Fruit fly (Drosophila melanogaster) whole organism, embryonic: ENCODE measurements around the gene Send1.

Experiments
- Atf3 ChIP-seq: fragments of 200-800 bp; sonication (Bioruptor generic); optimal IDR thresholded peaks from 3 replicates; lab custom pipeline; 2016; ENCODE audit warnings: missing biosample characterization, missing genetic modification characterization
- Atf6 ChIP-seq: fragments of 200-800 bp; sonication (Bioruptor generic); IDR thresholded peaks from 2 replicates; pipeline ENCODE4 v1.3.6; 2022; ENCODE audit warnings: missing biosample characterization, missing genetic modification characterization
- Bdp1 ChIP-seq: fragments of 200-800 bp; sonication (Bioruptor generic); optimal IDR thresholded peaks from 3 replicates; lab custom pipeline; 2016; ENCODE audit warnings: missing biosample characterization, missing genetic modification characterization
- CG10147 ChIP-seq: fragments of 200-800 bp; sonication (Bioruptor generic); optimal IDR thresholded peaks from 2 replicates; lab custom pipeline; 2019; ENCODE audit warnings: missing biosample characterization, mild to moderate bottlenecking, missing genetic modification characterization, moderate library complexity
- CG11398 ChIP-seq: fragments of 200-800 bp; sonication (Bioruptor generic); optimal IDR thresholded peaks from 2 replicates; lab custom pipeline; 2016; ENCODE audit warnings: missing biosample characterization, missing genetic modification characterization
- CG11560 ChIP-seq: fragments of 200-800 bp; sonication (Bioruptor generic); IDR thresholded peaks from 3 replicates; pipeline ENCODE4 v1.3.6; 2022; ENCODE audit warnings: missing biosample characterization, missing genetic modification characterization
- CG12155 ChIP-seq: fragments of 200-800 bp; sonication (Bioruptor generic); optimal IDR thresholded peaks from 3 replicates; lab custom pipeline; 2016; ENCODE audit warnings: missing biosample characterization, missing genetic modification characterization
- CG1233 ChIP-seq: fragments of 200-800 bp; sonication (Bioruptor generic); optimal IDR thresholded peaks from 4 replicates; lab custom pipeline; 2018; ENCODE audit warnings: missing biosample characterization, mild to moderate bottlenecking, missing genetic modification characterization
- CG13123 ChIP-seq: fragments of 200-800 bp; sonication (Bioruptor generic); optimal IDR thresholded peaks from 2 replicates; lab custom pipeline; 2016; ENCODE audit warnings: missing biosample characterization, missing genetic modification characterization
- CG15479 ChIP-seq: fragments of 200-800 bp; sonication (Bioruptor generic); optimal IDR thresholded peaks from 3 replicates; lab custom pipeline; 2019; ENCODE audit warnings: missing biosample characterization, mild to moderate bottlenecking, missing genetic modification characterization, moderate library complexity
- CG17328 ChIP-seq: fragments of 200-800 bp; sonication (Bioruptor generic); IDR thresholded peaks from 2 replicates; pipeline ENCODE4 v1.3.6; 2022; ENCODE audit warnings: missing biosample characterization, missing genetic modification characterization
- CG18599 ChIP-seq: fragments of 200-800 bp; sonication (Bioruptor generic); optimal IDR thresholded peaks from 3 replicates; lab custom pipeline; 2017; ENCODE audit warnings: missing biosample characterization, missing genetic modification characterization, mild to moderate bottlenecking, moderate library complexity, missing genetic modification reagents
- CG2678 ChIP-seq: fragments of 200-800 bp; sonication (Bioruptor generic); optimal IDR thresholded peaks from 3 replicates; lab custom pipeline; 2019; ENCODE audit warnings: missing biosample characterization, mild to moderate bottlenecking, missing genetic modification characterization, moderate library complexity
- CG31388 ChIP-seq: fragments of 200-800 bp; sonication (Bioruptor generic); optimal IDR thresholded peaks from 2 replicates; lab custom pipeline; 2016; ENCODE audit warnings: missing biosample characterization, missing genetic modification characterization
- CG32532 ChIP-seq: fragments of 200-800 bp; sonication (Bioruptor generic); IDR thresholded peaks from 2 replicates; pipeline ENCODE4 v1.3.6; 2022; ENCODE audit warnings: missing biosample characterization, missing genetic modification characterization
- CG6854 ChIP-seq: fragments of 200-800 bp; sonication (Bioruptor generic); optimal IDR thresholded peaks from 3 replicates; lab custom pipeline; 2017; ENCODE audit warnings: missing biosample characterization, mild to moderate bottlenecking, missing genetic modification characterization
- CG7357 ChIP-seq: fragments of 200-800 bp; sonication (Bioruptor generic); IDR thresholded peaks from 3 replicates; pipeline ENCODE4 v1.3.6; 2022; ENCODE audit warnings: missing biosample characterization, missing genetic modification characterization
- CG8359 ChIP-seq: fragments of 200-800 bp; sonication (Bioruptor generic); optimal IDR thresholded peaks from 2 replicates; lab custom pipeline; 2017; ENCODE audit warnings: missing biosample characterization, mild to moderate bottlenecking, missing genetic modification characterization, borderline replicate concordance
- CG8478 ChIP-seq: fragments of >200 bp; optimal IDR thresholded peaks from 2 replicates; lab custom pipeline; 2018
- CG9437 ChIP-seq: fragments of 200-800 bp; sonication (Bioruptor generic); optimal IDR thresholded peaks from 2 replicates; lab custom pipeline; 2018; ENCODE audit warnings: missing biosample characterization, mild to moderate bottlenecking, missing genetic modification characterization
- CG9609 ChIP-seq: fragments of 200-800 bp; sonication (Bioruptor generic); optimal IDR thresholded peaks from 3 replicates; lab custom pipeline; 2016; ENCODE audit warnings: missing biosample characterization, missing genetic modification characterization
- CG9876 ChIP-seq: fragments of 200-800 bp; sonication (Bioruptor generic); optimal IDR thresholded peaks from 2 replicates; lab custom pipeline; 2016; ENCODE audit warnings: missing biosample characterization, missing genetic modification characterization
- D ChIP-seq, 2 experiments: fragments of 200-800 bp in 1 of 2; fragments of >200 bp in 1 of 2; sonication (Bioruptor generic) in 1 of 2; optimal IDR thresholded peaks; 2 replicates in 1 of 2; 3 replicates in 1 of 2; lab custom pipeline; 2017; ENCODE audit warnings: mild to moderate bottlenecking in 1 of 2, missing biosample characterization in 1 of 2, missing genetic modification characterization in 1 of 2, missing genetic modification reagents in 1 of 2
- Dbx ChIP-seq: fragments of 200-800 bp; sonication (Bioruptor generic); IDR thresholded peaks from 3 replicates; pipeline ENCODE4 v1.3.6; 2022; ENCODE audit warnings: missing biosample characterization, missing genetic modification characterization
- Hand ChIP-seq: fragments of 200-800 bp; sonication (Bioruptor generic); optimal IDR thresholded peaks from 2 replicates; lab custom pipeline; 2017; ENCODE audit warnings: mild to moderate bottlenecking, missing biosample characterization, missing genetic modification reagents, missing genetic modification characterization
- Hsf ChIP-seq: fragments of 200-800 bp; sonication (Bioruptor generic); optimal IDR thresholded peaks from 3 replicates; lab custom pipeline; 2016; ENCODE audit warnings: missing biosample characterization, missing genetic modification characterization
- MTF-1 ChIP-seq: fragments of 200-800 bp; sonication (Bioruptor generic); optimal IDR thresholded peaks from 2 replicates; lab custom pipeline; 2018; ENCODE audit warnings: missing biosample characterization, mild to moderate bottlenecking, missing genetic modification characterization, borderline replicate concordance
- NC2β ChIP-seq: fragments of 200-800 bp; sonication (Bioruptor generic); optimal IDR thresholded peaks from 2 replicates; lab custom pipeline; 2016; ENCODE audit warnings: missing biosample characterization, missing genetic modification characterization
- Oaz ChIP-seq: fragments of 200-800 bp; sonication (Bioruptor generic); IDR thresholded peaks from 2 replicates; pipeline ENCODE4 v1.3.6; 2022; ENCODE audit warnings: missing biosample characterization, missing genetic modification characterization
- Optix ChIP-seq: fragments of 200-800 bp; sonication (Bioruptor generic); IDR thresholded peaks from 3 replicates; pipeline ENCODE4 v1.3.6; 2022; ENCODE audit warnings: missing biosample characterization, missing genetic modification characterization
- Ptx1 ChIP-seq: fragments of 200-800 bp; sonication (Bioruptor generic); IDR thresholded peaks from 2 replicates; pipeline ENCODE4 v1.3.6; 2022; ENCODE audit warnings: missing biosample characterization, missing genetic modification characterization
- Rfx ChIP-seq: fragments of 200-800 bp; sonication (Bioruptor generic); IDR thresholded peaks from 2 replicates; pipeline ENCODE4 v1.3.6; 2022; ENCODE audit warnings: missing biosample characterization, missing genetic modification characterization
- ac ChIP-seq: fragments of 200-800 bp; sonication (Bioruptor generic); optimal IDR thresholded peaks from 3 replicates; lab custom pipeline; 2017; ENCODE audit warnings: missing biosample characterization, mild to moderate bottlenecking, missing genetic modification characterization
- cas ChIP-seq: fragments of 200-800 bp; sonication (Bioruptor generic); IDR thresholded peaks from 2 replicates; pipeline ENCODE4 v1.3.6; 2022; ENCODE audit warnings: missing biosample characterization, missing genetic modification characterization
- cg ChIP-seq: fragments of 200-800 bp; sonication (Bioruptor generic); optimal IDR thresholded peaks from 3 replicates; lab custom pipeline; 2019; ENCODE audit warnings: missing biosample characterization, mild to moderate bottlenecking, missing genetic modification characterization, moderate library complexity
- disco-r ChIP-seq: fragments of 200-800 bp; sonication (Bioruptor generic); optimal IDR thresholded peaks from 2 replicates; lab custom pipeline; 2016; ENCODE audit warnings: missing biosample characterization, missing genetic modification characterization
- en ChIP-seq: fragments of 200-800 bp; sonication (Bioruptor generic); optimal IDR thresholded peaks from 2 replicates; lab custom pipeline; 2016; ENCODE audit warnings: missing biosample characterization, missing genetic modification characterization
- ewg ChIP-seq: fragments of 200-800 bp; sonication (Bioruptor generic); optimal IDR thresholded peaks from 3 replicates; lab custom pipeline; 2017; ENCODE audit warnings: mild to moderate bottlenecking, missing biosample characterization, missing genetic modification reagents, missing genetic modification characterization
- fru ChIP-seq: fragments of >200 bp; optimal IDR thresholded peaks from 2 replicates; lab custom pipeline; 2017
- gsb-n ChIP-seq: fragments of 200-800 bp; sonication (Bioruptor generic); optimal IDR thresholded peaks from 3 replicates; lab custom pipeline; 2018; ENCODE audit warnings: missing biosample characterization, mild to moderate bottlenecking, missing genetic modification characterization
- her ChIP-seq: fragments of 200-800 bp; sonication (Bioruptor generic); optimal IDR thresholded peaks from 2 replicates; lab custom pipeline; 2016; ENCODE audit warnings: missing biosample characterization, missing genetic modification characterization
- jing ChIP-seq: fragments of 200-800 bp; sonication (Bioruptor generic); optimal IDR thresholded peaks from 2 replicates; lab custom pipeline; 2018; ENCODE audit warnings: missing biosample characterization, mild to moderate bottlenecking, missing genetic modification characterization
- kay ChIP-seq: fragments of 200-800 bp; sonication (Bioruptor generic); optimal IDR thresholded peaks from 2 replicates; lab custom pipeline; 2016; ENCODE audit warnings: missing biosample characterization, missing genetic modification characterization
- lilli ChIP-seq: fragments of 200-800 bp; sonication (Bioruptor generic); optimal IDR thresholded peaks from 3 replicates; lab custom pipeline; 2016; ENCODE audit warnings: missing biosample characterization, missing genetic modification characterization
- mld ChIP-seq: fragments of 200-800 bp; sonication (Bioruptor generic); IDR thresholded peaks from 3 replicates; pipeline ENCODE4 v1.3.6; 2022; ENCODE audit warnings: missing biosample characterization, missing genetic modification characterization; ENCODE audit not compliant: partially characterized antibody
- pfk ChIP-seq: fragments of 200-800 bp; sonication (Bioruptor generic); optimal IDR thresholded peaks from 2 replicates; lab custom pipeline; 2018; ENCODE audit warnings: missing biosample characterization, mild to moderate bottlenecking, missing genetic modification characterization, moderate library complexity
- ro ChIP-seq: fragments of 200-800 bp; sonication (Bioruptor generic); IDR thresholded peaks from 2 replicates; pipeline ENCODE4 v1.3.6; 2022; ENCODE audit warnings: missing biosample characterization, missing genetic modification characterization
- scrt ChIP-seq: fragments of 200-800 bp; sonication (Bioruptor generic); optimal IDR thresholded peaks from 2 replicates; lab custom pipeline; 2018; ENCODE audit warnings: missing biosample characterization, mild to moderate bottlenecking, missing genetic modification characterization, moderate library complexity
- seq ChIP-seq: fragments of 200-800 bp; sonication (Bioruptor generic); IDR thresholded peaks from 2 replicates; pipeline ENCODE4 v1.3.6; 2022; ENCODE audit warnings: missing biosample characterization, missing genetic modification characterization
- trem ChIP-seq: fragments of 200-800 bp; optimal IDR thresholded peaks from 3 replicates; lab custom pipeline; 2019; ENCODE audit warnings: missing biosample characterization, mild to moderate bottlenecking, missing genetic modification characterization, moderate library complexity
- vfl ChIP-seq: fragments of 200-800 bp; sonication (Bioruptor generic); optimal IDR thresholded peaks from 2 replicates; lab custom pipeline; 2016; ENCODE audit warnings: missing biosample characterization, missing genetic modification characterization

Send1 gene

DNA sequence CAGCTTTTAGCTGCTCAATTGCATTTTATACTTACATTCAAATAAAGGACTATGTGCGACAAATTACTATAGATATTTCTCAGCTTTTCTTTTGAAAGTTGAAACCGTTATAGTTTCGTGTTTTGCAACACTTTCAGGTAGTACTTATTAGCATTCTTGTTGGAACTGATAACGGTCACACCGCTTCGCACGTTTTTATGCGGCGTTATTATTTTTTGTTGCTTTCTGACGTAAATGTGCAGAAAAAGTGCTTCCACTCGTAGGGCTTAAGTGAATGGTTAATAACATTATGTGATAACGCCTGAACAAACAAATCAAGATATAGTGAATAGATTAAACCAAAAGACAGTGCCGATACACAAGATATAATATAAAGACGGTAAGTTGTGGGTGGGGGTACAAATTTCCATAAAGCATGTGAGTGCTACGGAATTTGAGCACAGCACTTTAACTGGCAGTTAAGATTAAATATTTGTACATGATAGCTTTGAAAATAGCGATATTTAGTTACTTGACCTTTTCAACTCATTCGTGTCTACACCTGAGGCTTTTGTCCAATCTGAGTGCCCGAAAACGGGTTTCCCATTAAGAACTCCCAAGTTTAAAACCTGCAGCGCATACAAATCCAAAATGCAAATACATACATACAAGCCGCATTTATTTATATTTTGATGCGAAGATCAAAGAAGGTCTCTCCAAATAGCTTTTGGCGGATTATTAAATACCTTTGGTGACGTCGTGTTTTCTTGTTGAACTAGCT, 34.1 kb downstream of the Send1 start, which contains the start of gene papi (continued):
- TF ChIP-seq CG17328 (GFP tag; lab: Robert Waterston, UW) = no peak
- TF ChIP-seq CG13123 = no peak
- TF ChIP-seq lilli (GFP tag; lab: Kevin White, UChicago) = no peak
- TF ChIP-seq CG11560 (tag; lab: Robert Waterston, UW) = no peak
- peak; percentile 8; the same call in 1 of the 2 replicates for TF ChIP-seq Rfx (GFP tag; lab: Robert Waterston, UW)
- no peak for TF ChIP-seq CG18599
- no peak for TF ChIP-seq fru
- TF ChIP-seq CG1233 (GFP tag; lab: Kevin White, UChicago) = no peak
- TF ChIP-seq CG8478 (lab: Kevin White, UChicago) = no peak
- no peak for TF ChIP-seq Optix
- no peak for TF ChIP-seq gsb-n
- TF ChIP-seq Atf3 = no peak
- TF ChIP-seq CG2678 (tag; lab: Kevin White, UChicago) = no peak
- no peak for TF ChIP-seq CG31388
- TF ChIP-seq CG9437 = peak; percentile 27
- TF ChIP-seq jing = no peak
- TF ChIP-seq vfl (GFP tag; lab: Kevin White, UChicago) = no peak
- peak; percentile 19 for TF ChIP-seq scrt (GFP tag; lab: Kevin White, UChicago)
- TF ChIP-seq her (GFP tag; lab: Kevin White, UChicago) = peak; percentile 28
- no peak for TF ChIP-seq NC2β (GFP tag; lab: Kevin White, UChicago)
- no peak for TF ChIP-seq CG7357 (GFP tag; lab: Robert Waterston, UW)
- TF ChIP-seq MTF-1 (GFP tag; lab: Kevin White, UChicago) = no peak
- no peak for TF ChIP-seq CG9609 (GFP tag; lab: Kevin White, UChicago)
- TF ChIP-seq Oaz (GFP tag; lab: Robert Waterston, UW) = no peak
- TF ChIP-seq seq (GFP tag; lab: Robert Waterston, UW) = no peak
- peak; percentile 32 for TF ChIP-seq CG10147 (GFP tag; lab: Kevin White, UChicago)
- no peak for TF ChIP-seq Dbx (GFP tag; lab: Robert Waterston, UW)
- no peak for TF ChIP-seq CG8359 (GFP tag; lab: Kevin White, UChicago)
- TF ChIP-seq CG32532 (GFP tag; lab: Robert Waterston, UW) = no peak
- TF ChIP-seq CG6854 = peak; percentile 16
- TF ChIP-seq cas (GFP tag; lab: Robert Waterston, UW) = no peak
- TF ChIP-seq disco-r = no peak
- TF ChIP-seq Ptx1 (GFP tag; lab: Robert Waterston, UW) = no peak
- TF ChIP-seq CG11398 (GFP tag; lab: Kevin White, UChicago) = no peak
- TF ChIP-seq kay = no peak
- TF ChIP-seq Hsf = no peak
- TF ChIP-seq D (optimal IDR thresholded peaks at IDR 0.05; lab: Kevin White, UChicago) = no peak
- TF ChIP-seq D (GFP tag; optimal IDR thresholded peaks at IDR 0.05; lab: Kevin White, UChicago) = no peak
- no peak for TF ChIP-seq Hand (GFP tag; lab: Kevin White, UChicago)
- peak; percentile 52 for TF ChIP-seq trem (tag; lab: Kevin White, UChicago)
- TF ChIP-seq pfk = no peak
- no peak for TF ChIP-seq ewg
- no peak for TF ChIP-seq ac (GFP tag; lab: Kevin White, UChicago)
- no peak for TF ChIP-seq CG12155 (GFP tag; lab: Kevin White, UChicago)
- TF ChIP-seq en (GFP tag; lab: Kevin White, UChicago) = no peak
- no peak for TF ChIP-seq Atf6 (GFP tag; lab: Robert Waterston, UW)
- TF ChIP-seq CG15479 = no peak
- no peak for TF ChIP-seq ro
- TF ChIP-seq cg (GFP tag; lab: Kevin White, UChicago) = peak; percentile 13
- no peak for TF ChIP-seq Bdp1 (GFP tag; lab: Kevin White, UChicago)
- no peak for TF ChIP-seq mld (GFP tag; lab: Robert Waterston, UW)
- TF ChIP-seq CG9876 = no peak
